Fruit fly (Drosophila melanogaster) whole organism, adult: ENCODE results near the gene GlnRS.

ENCODE experiments used
- CG11617 ChIP-seq: fragments of 200-800 bp; sonication (Bioruptor generic); optimal IDR thresholded peaks from 2 replicates; lab custom pipeline; 2017; ENCODE audit warnings: mild to moderate bottlenecking, missing biosample characterization, missing genetic modification reagents, missing genetic modification characterization
- CG12768 ChIP-seq: fragments of 200-800 bp; sonication (Bioruptor generic); optimal IDR thresholded peaks from 2 replicates; lab custom pipeline; 2017; ENCODE audit warnings: missing biosample characterization, missing genetic modification characterization, mild to moderate bottlenecking, moderate library complexity, missing genetic modification reagents
- CG14711 ChIP-seq: fragments of 200-800 bp; sonication (Bioruptor generic); optimal IDR thresholded peaks from 2 replicates; lab custom pipeline; 2018; ENCODE audit warnings: missing biosample characterization, mild to moderate bottlenecking, missing genetic modification characterization, moderate library complexity
- CG1620 ChIP-seq: fragments of 200-800 bp; sonication (Bioruptor generic); optimal IDR thresholded peaks from 2 replicates; lab custom pipeline; 2016; ENCODE audit warnings: missing biosample characterization, missing genetic modification characterization
- CG33017 ChIP-seq: fragments of 200-800 bp; sonication (Bioruptor generic); optimal IDR thresholded peaks from 2 replicates; lab custom pipeline; 2018; ENCODE audit warnings: missing biosample characterization, mild to moderate bottlenecking, missing genetic modification characterization, moderate library complexity
- CG5204 ChIP-seq: fragments of 200-800 bp; sonication (Bioruptor generic); optimal IDR thresholded peaks from 2 replicates; lab custom pipeline; 2016; ENCODE audit warnings: missing biosample characterization, missing genetic modification characterization
- CG7045 ChIP-seq: fragments of 200-800 bp; sonication (Bioruptor generic); optimal IDR thresholded peaks from 2 replicates; lab custom pipeline; 2017; ENCODE audit warnings: missing biosample characterization, mild to moderate bottlenecking, missing genetic modification characterization
- CG7101 ChIP-seq: fragments of 200-800 bp; sonication (Bioruptor generic); optimal IDR thresholded peaks from 2 replicates; lab custom pipeline; 2018; ENCODE audit warnings: missing biosample characterization, mild to moderate bottlenecking, missing genetic modification characterization, moderate library complexity
- Clk ChIP-seq: fragments of 200-800 bp; sonication (Bioruptor generic); optimal IDR thresholded peaks from 2 replicates; lab custom pipeline; 2017; ENCODE audit warnings: missing biosample characterization, missing genetic modification characterization
- Crg-1 ChIP-seq: fragments of 200-800 bp; sonication (Bioruptor generic); optimal IDR thresholded peaks from 2 replicates; lab custom pipeline; 2016; ENCODE audit warnings: missing biosample characterization, missing genetic modification characterization
- Hr96 ChIP-seq: fragments of 200-800 bp; sonication (Bioruptor generic); optimal IDR thresholded peaks from 2 replicates; lab custom pipeline; 2016; ENCODE audit warnings: missing biosample characterization, missing genetic modification characterization
- Mnt ChIP-seq: fragments of 200-800 bp; sonication (Bioruptor generic); optimal IDR thresholded peaks from 2 replicates; lab custom pipeline; 2016; ENCODE audit warnings: missing biosample characterization, mild to moderate bottlenecking, missing genetic modification characterization
- bab1 ChIP-seq: fragments of 200-800 bp; sonication (Bioruptor generic); optimal IDR thresholded peaks from 3 replicates; lab custom pipeline; 2019; ENCODE audit warnings: missing biosample characterization, mild to moderate bottlenecking, missing genetic modification characterization, moderate library complexity
- cic ChIP-seq: fragments of 200-800 bp; sonication (Bioruptor generic); optimal IDR thresholded peaks from 2 replicates; lab custom pipeline; 2017; ENCODE audit warnings: missing biosample characterization, mild to moderate bottlenecking, missing genetic modification characterization, moderate library complexity
- cnc ChIP-seq, 2 experiments: fragments of >200 bp; optimal IDR thresholded peaks; 2 replicates each; lab custom pipeline; 2017
- kay ChIP-seq: fragments of 200-800 bp; sonication (Bioruptor generic); peaks from one replicate; lab custom pipeline; 2016; ENCODE audit warnings: missing biosample characterization, missing genetic modification characterization, borderline replicate concordance
- ovo ChIP-seq: fragments of 200-800 bp; sonication (Bioruptor generic); optimal IDR thresholded peaks from 2 replicates; lab custom pipeline; 2016; ENCODE audit warnings: missing biosample characterization, missing genetic modification characterization
- pad ChIP-seq: fragments of 200-800 bp; sonication (Bioruptor generic); optimal IDR thresholded peaks from 3 replicates; lab custom pipeline; 2017; ENCODE audit warnings: missing biosample characterization, missing genetic modification characterization, mild to moderate bottlenecking, moderate library complexity, missing genetic modification reagents
- tj ChIP-seq: fragments of 200-800 bp; sonication (Bioruptor generic); optimal IDR thresholded peaks from 3 replicates; lab custom pipeline; 2017; ENCODE audit warnings: missing biosample characterization, mild to moderate bottlenecking, missing genetic modification characterization, moderate library complexity
- toe ChIP-seq: fragments of 200-800 bp; sonication (Bioruptor generic); optimal IDR thresholded peaks from 2 replicates; lab custom pipeline; 2016; ENCODE audit warnings: missing biosample characterization, missing genetic modification characterization

Gene GlnRS

dm6 chr3R:25215123-25215522 is 50.4 kb downstream of the GlnRS start, which contains the start of gene Saysd1:
TSS of gene Saysd1 (minus strand) at chr3R:25215188.
- TF ChIP-seq CG5204: no peak
- no peak for TF ChIP-seq Mnt (GFP tag; lab: Kevin White, UChicago)
- TF ChIP-seq CG33017: no peak
- TF ChIP-seq CG14711 (tag; lab: Kevin White, UChicago): peak; percentile 3
- TF ChIP-seq CG7045 (GFP tag; lab: Kevin White, UChicago): peak; percentile 21
- no peak for TF ChIP-seq CG12768 (GFP tag; lab: Kevin White, UChicago)
- TF ChIP-seq tj (GFP tag; lab: Kevin White, UChicago): no peak
- no peak for TF ChIP-seq CG7101 (tag; lab: Kevin White, UChicago)
- no peak for TF ChIP-seq CG1620 (GFP tag; lab: Kevin White, UChicago)
- no peak for TF ChIP-seq cnc (optimal IDR thresholded peaks at IDR 0.05; lab: Kevin White, UChicago)
- no peak for TF ChIP-seq bab1 (GFP tag; lab: Kevin White, UChicago)
- peak; percentile 71 for TF ChIP-seq kay (GFP tag; lab: Kevin White, UChicago)
- no peak for TF ChIP-seq CG11617
- TF ChIP-seq ovo (GFP tag; lab: Kevin White, UChicago): no peak
- TF ChIP-seq cic: no peak
- peak; percentile 12 for TF ChIP-seq Hr96
- TF ChIP-seq pad: no peak
- TF ChIP-seq Clk: no peak
- peak; percentile 51 for TF ChIP-seq toe
- no peak for TF ChIP-seq Crg-1 (GFP tag; lab: Kevin White, UChicago)
